Fruit fly (Drosophila melanogaster): ENCODE measurements around the gene CG31606.

CG31606 gene

DNA sequence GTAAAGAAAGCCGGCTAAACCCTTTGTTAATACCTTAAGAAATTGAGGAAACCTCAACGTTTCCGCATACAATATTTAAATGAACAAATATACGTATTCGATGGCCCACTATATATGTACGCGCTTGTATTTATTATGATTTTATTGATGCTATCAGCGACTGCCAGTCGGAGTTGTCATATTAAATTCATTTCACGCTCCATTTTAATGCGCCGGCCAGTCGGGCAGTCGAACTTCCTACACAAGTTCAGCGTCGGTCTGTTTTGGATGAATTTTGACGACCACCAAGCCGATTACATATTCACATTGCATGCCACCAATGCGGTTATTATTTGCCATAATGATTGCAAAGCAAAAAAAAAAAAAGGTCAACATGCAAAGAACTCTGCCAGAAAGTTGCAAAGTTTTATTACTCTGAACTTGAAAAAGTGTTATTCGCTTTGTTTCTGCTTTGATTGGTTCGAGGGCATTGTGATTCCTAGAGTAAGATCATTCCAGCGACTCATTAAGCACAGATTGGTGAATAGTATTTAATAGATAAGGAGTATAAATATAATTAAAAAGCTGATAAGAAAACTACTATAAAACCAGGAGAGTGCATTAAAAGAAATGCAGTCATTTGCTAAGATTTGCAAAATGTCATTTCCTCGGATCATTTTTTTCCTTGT lies at the start of gene CG31606:
Gene CG31606, plus strand, starts transcription at position 618 of the 668 bp plus-strand sequence.
- TF ChIP-seq CG14655 (GFP tag; optimal IDR thresholded peaks at IDR 0.05) (peak; percentile 42), EcR (GFP tag; optimal IDR thresholded peaks at IDR 0.05) (peak; percentile 50), CG8301 (tag; optimal IDR thresholded peaks at IDR 0.05) (peak; percentile 26), D1 (tag; optimal IDR thresholded peaks at IDR 0.05) (no peak), CG12605 (GFP tag; IDR thresholded peaks at IDR 0.05) (no peak)

DNA sequence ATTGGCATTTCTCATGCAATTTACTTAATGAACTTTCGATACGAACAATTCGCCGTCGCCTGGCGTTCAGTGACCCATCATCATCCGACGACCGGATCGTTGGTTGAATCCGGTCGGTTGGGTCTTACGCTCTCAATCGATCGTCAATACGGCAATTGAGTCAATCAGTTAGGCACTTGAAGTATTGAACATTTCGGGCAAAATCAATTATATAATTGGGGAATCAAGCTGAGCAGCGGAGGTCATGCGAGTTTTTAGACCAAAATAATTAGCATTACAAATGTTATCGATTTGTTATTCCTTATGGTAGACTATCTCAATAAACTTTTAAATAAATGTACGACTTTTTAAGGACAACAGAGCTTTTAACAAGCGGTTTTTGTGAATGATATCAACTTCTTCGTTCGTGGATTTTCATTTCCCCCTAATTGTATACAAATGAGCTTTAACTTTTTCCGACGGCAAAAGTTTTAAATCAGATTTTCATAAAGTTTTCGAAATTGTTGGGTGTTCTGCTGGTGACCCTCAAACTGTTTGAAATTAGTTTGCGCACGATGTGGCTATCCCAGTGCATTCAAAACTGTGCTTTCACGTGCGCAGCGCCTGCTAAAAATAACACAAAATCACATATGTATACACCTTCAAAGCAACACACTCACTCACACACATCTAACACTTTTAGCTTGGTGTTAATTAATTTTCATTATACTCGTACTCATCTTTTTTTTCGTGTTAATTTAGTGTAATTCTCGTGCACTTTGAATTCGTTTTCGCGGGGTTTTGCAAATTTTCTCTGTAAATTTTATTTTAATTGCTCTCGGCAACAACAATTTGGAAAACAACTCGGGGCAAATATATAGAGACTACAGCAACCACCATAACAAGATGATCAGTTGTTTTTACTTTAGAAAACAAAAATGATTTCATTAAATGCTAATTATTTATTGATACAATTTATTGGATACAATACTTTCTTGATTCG lies 49.2 kb upstream of the CG31606 start:
- TF ChIP-seq CG4496 (GFP tag; IDR thresholded peaks at IDR 0.05) (no peak), CG13204 (GFP tag; optimal IDR thresholded peaks at IDR 0.05) (no peak), CG32121 (GFP tag; IDR thresholded peaks at IDR 0.05) (0 out of 2 replicates have a peak, but pooled peaks have one; percentile 11)

DNA sequence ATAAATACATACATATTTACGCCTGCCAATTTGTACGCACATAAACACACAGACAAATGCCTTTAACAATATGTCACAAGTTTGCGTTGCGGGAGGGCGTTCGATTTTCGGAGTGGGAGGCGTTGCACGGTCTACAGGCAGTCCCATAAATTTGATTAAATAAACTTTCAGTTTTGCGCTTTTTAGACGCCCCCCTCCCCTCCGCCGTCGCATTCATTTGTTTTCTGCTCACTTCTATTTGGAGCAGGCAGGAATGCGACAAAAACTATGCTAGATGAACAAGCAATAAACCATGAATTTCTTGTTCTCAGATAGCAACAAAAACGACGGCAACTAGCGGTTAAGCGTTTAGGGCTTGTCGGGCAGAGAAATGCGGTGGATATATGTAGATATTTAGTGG lies 48.4 kb upstream of the CG31606 start:
- TF ChIP-seq CG12605 (GFP tag; IDR thresholded peaks at IDR 0.05) = no peak
- no peak for TF ChIP-seq gl (tag; optimal IDR thresholded peaks at IDR 0.05)
- no peak for TF ChIP-seq CG8159 (tag; optimal IDR thresholded peaks at IDR 0.05)
- TF ChIP-seq Snoo (tag; optimal IDR thresholded peaks at IDR 0.05) = no peak
- no peak for TF ChIP-seq CG17806 (tag; optimal IDR thresholded peaks at IDR 0.05)
- no peak for TF ChIP-seq CG9948 (tag; optimal IDR thresholded peaks at IDR 0.05)
- no peak for TF ChIP-seq EcR (GFP tag; optimal IDR thresholded peaks at IDR 0.05)

DNA sequence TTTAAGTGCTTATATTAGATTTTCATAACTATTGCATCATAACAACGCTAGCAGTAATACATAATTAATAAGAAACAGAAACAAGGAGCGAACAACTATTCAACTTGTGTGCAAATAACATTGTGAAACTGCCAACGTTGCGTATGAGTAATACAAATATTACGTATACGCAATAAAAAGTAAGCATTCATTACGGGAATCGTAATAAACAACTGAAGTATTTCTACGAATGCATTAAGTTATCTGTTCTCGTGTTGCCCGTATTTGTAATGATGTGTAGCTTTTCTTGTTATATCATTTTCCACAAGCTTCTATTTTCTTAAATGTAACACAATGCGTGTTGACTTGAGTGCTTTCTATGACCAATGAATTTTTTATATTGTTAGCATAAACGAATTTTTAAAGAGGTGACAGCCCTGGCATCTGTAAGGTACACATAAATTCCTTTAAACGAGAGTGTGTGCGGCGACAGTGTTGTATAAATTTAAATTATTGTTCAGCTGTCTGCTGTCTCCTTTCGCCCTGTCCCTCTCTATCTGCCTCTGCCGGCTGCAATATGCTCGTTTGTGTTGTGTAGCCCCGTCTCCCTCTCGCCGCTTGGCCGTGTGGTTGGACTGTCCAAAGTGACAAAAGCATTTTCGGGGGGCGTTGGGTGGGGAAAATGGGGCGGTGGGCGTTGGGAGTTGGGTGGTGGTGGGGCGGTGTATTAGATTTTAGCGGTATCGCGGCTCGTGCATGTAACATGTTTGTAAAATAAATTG lies 47.6 kb upstream of the CG31606 start:
- no peak for TF ChIP-seq Pif1B (GFP tag; optimal IDR thresholded peaks at IDR 0.05)
- no peak for TF ChIP-seq Ets98B (GFP tag; IDR thresholded peaks at IDR 0.05)
- TF ChIP-seq Pif1A (GFP tag; optimal IDR thresholded peaks at IDR 0.05) = peak; percentile 4
- TF ChIP-seq CG4496 (GFP tag; IDR thresholded peaks at IDR 0.05) = no peak
- peak; percentile 55; the same call in 1 of the 2 replicates for TF ChIP-seq CG32121 (GFP tag; IDR thresholded peaks at IDR 0.05)
- no peak for TF ChIP-seq rn (GFP tag; IDR thresholded peaks at IDR 0.05)

DNA sequence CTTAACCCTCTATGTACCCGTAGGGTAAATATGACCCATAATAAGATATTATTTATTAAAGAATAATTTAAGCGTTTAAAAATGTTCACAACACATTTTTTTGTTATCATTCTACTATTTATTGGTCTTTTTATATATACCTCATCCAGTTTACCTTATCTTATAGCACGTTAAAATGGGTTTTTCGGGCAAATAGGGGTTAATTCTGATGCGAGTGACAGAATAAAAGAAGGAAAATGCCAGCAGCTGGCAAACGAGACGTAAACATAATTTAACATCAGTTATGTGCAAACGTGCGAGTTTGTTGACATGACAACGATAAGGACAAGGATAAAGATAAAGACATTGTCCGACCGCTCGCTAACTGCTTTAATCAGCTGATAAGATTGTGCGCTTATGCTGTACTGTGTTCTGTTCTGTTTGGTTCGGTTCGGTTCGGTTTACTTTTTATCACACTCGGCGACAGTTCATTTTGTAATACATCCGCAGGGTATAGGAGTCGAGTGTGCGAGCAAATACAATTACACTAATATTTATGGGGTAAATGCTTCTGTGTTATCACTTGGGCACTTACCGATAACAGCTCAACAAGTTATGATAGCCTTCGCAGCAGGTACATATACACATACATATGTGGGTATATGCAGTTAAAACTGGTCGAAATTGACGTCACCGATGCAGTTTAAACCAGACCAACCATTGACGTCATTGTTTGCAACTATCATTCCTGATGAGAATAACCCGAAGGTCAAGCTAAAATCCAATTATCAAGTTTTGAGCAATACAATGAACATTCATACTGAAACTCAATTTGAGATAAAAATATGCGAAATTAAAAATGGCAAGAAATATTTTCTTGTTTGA lies 46.7 kb upstream of the CG31606 start:
- TF ChIP-seq Ets98B (GFP tag; IDR thresholded peaks at IDR 0.05) = peak; percentile 9; the same call in 1 of the 2 replicates
- TF ChIP-seq CG12605 (GFP tag; IDR thresholded peaks at IDR 0.05) = no peak
- TF ChIP-seq D1 (tag; optimal IDR thresholded peaks at IDR 0.05) = no peak
- TF ChIP-seq CG8159 (tag; optimal IDR thresholded peaks at IDR 0.05) = no peak
- TF ChIP-seq Snoo (tag; optimal IDR thresholded peaks at IDR 0.05) = peak; percentile 19
- TF ChIP-seq Pif1A (GFP tag; optimal IDR thresholded peaks at IDR 0.05) = peak; percentile 24
- TF ChIP-seq CG10348 (GFP tag; IDR thresholded peaks at IDR 0.05) = no peak
- TF ChIP-seq rn (GFP tag; IDR thresholded peaks at IDR 0.05) = no peak
- no peak for TF ChIP-seq CG14655 (GFP tag; optimal IDR thresholded peaks at IDR 0.05)
- no peak for TF ChIP-seq fd96Ca (GFP tag; IDR thresholded peaks at IDR 0.05)
- no peak for TF ChIP-seq CG32121 (GFP tag; IDR thresholded peaks at IDR 0.05)
- TF ChIP-seq EcR (GFP tag; optimal IDR thresholded peaks at IDR 0.05) = peak; percentile 82
- TF ChIP-seq CG8301 (tag; optimal IDR thresholded peaks at IDR 0.05) = peak; percentile 40
- TF ChIP-seq gl (tag; optimal IDR thresholded peaks at IDR 0.05) = no peak
- TF ChIP-seq CG15710 (tag; optimal IDR thresholded peaks at IDR 0.05) = peak; percentile 55
- TF ChIP-seq CG34367 (tag; optimal IDR thresholded peaks at IDR 0.05) = no peak
- TF ChIP-seq CG9948 (tag; optimal IDR thresholded peaks at IDR 0.05) = peak; percentile 33
- TF ChIP-seq Pif1B (GFP tag; optimal IDR thresholded peaks at IDR 0.05) = no peak
- TF ChIP-seq CG4496 (GFP tag; IDR thresholded peaks at IDR 0.05) = no peak
- no peak for TF ChIP-seq CG13204 (GFP tag; optimal IDR thresholded peaks at IDR 0.05)
- peak; percentile 52 for TF ChIP-seq CG17806 (tag; optimal IDR thresholded peaks at IDR 0.05)

Data from whole organism, pupa.